Worm (Caenorhabditis elegans) whole organism, late embryonic: ENCODE data around the gene rpb-11.

Experiments
- C08G9.2 ChIP-seq: sonication (generic microtip); optimal IDR thresholded peaks from 2 replicates; lab custom pipeline; 2016; ENCODE audit warnings: mild to moderate bottlenecking, missing genetic modification characterization, moderate library complexity, missing compliant biosample characterization
- C38D4.7 ChIP-seq: fragments of 200-800 bp; sonication (Bioruptor generic); optimal IDR thresholded peaks from 2 replicates; lab custom pipeline; 2018; ENCODE audit warnings: mild to moderate bottlenecking, missing genetic modification characterization, moderate library complexity, missing compliant biosample characterization
- K02D7.2 ChIP-seq: sonication (generic microtip); optimal IDR thresholded peaks from 2 replicates; lab custom pipeline; 2017; ENCODE audit warnings: mild to moderate bottlenecking, missing genetic modification characterization, missing compliant biosample characterization
- Y22D7AL.16 ChIP-seq: sonication (generic microtip); optimal IDR thresholded peaks from 2 replicates; lab custom pipeline; 2016; ENCODE audit warnings: missing genetic modification characterization, missing compliant biosample characterization
- ahr-1 ChIP-seq: sonication (generic microtip); optimal IDR thresholded peaks from 2 replicates; lab custom pipeline; 2016; ENCODE audit warnings: missing genetic modification characterization, missing compliant biosample characterization
- ama-1 ChIP-seq: fragments of 150-350 bp; optimal IDR thresholded peaks from 2 replicates; lab custom pipeline; 2014
- ceh-14 ChIP-seq: sonication (generic microtip); optimal IDR thresholded peaks from 2 replicates; lab custom pipeline; 2016; ENCODE audit warnings: missing genotype, missing genetic modification characterization, missing compliant biosample characterization
- ceh-18 ChIP-seq: sonication (generic microtip); optimal IDR thresholded peaks from 2 replicates; lab custom pipeline; 2016; ENCODE audit warnings: missing genetic modification characterization, missing compliant biosample characterization
- ceh-19 ChIP-seq: fragments of 200-800 bp; sonication (Bioruptor generic); optimal IDR thresholded peaks from 2 replicates; lab custom pipeline; 2018; ENCODE audit warnings: mild to moderate bottlenecking, missing genetic modification characterization, missing compliant biosample characterization
- ceh-2 ChIP-seq: sonication (generic microtip); optimal IDR thresholded peaks from 2 replicates; lab custom pipeline; 2016; ENCODE audit warnings: missing genotype, missing genetic modification characterization, missing compliant biosample characterization
- ceh-22 ChIP-seq: sonication (generic microtip); optimal IDR thresholded peaks from 2 replicates; lab custom pipeline; 2017; ENCODE audit warnings: missing biosample characterization, missing genetic modification characterization
- ceh-24 ChIP-seq: sonication (generic microtip); optimal IDR thresholded peaks from 2 replicates; lab custom pipeline; 2016; ENCODE audit warnings: mild to moderate bottlenecking, missing genetic modification characterization, missing compliant biosample characterization
- ceh-30 ChIP-seq: fragments of 150-350 bp; optimal IDR thresholded peaks from 2 replicates; lab custom pipeline; 2014; ENCODE audit warnings: missing biosample characterization, missing genetic modification characterization
- ceh-31 ChIP-seq: sonication (generic microtip); optimal IDR thresholded peaks from 2 replicates; lab custom pipeline; 2016; ENCODE audit warnings: missing genetic modification characterization, missing compliant biosample characterization
- ceh-34 ChIP-seq: sonication (generic microtip); optimal IDR thresholded peaks from 2 replicates; lab custom pipeline; 2016; ENCODE audit warnings: mild to moderate bottlenecking, missing genetic modification characterization, missing compliant biosample characterization
- ceh-45 ChIP-seq: fragments of 200-800 bp; sonication (Bioruptor generic); IDR thresholded peaks from 2 replicates; pipeline ENCODE4 v1.3.6; 2022; ENCODE audit warnings: missing genetic modification reagents, missing genetic modification characterization, missing compliant biosample characterization
- ceh-48 ChIP-seq: sonication (generic microtip); optimal IDR thresholded peaks from 2 replicates; lab custom pipeline; 2016; ENCODE audit warnings: missing genetic modification characterization, inconsistent platforms, missing compliant biosample characterization
- ceh-6 ChIP-seq: fragments of 200-800 bp; sonication (Bioruptor generic); optimal IDR thresholded peaks from 2 replicates; lab custom pipeline; 2018; ENCODE audit warnings: mild to moderate bottlenecking, missing genetic modification characterization, missing compliant biosample characterization
- ceh-9 ChIP-seq: sonication (generic microtip); optimal IDR thresholded peaks from 2 replicates; lab custom pipeline; 2016; ENCODE audit warnings: mild to moderate bottlenecking, missing genetic modification characterization, inconsistent platforms, missing compliant biosample characterization
- che-1 ChIP-seq: sonication (generic microtip); optimal IDR thresholded peaks from 2 replicates; lab custom pipeline; 2016; ENCODE audit warnings: mild to moderate bottlenecking, missing genetic modification characterization, missing compliant biosample characterization
- dmd-4 ChIP-seq: sonication (generic microtip); optimal IDR thresholded peaks from 2 replicates; lab custom pipeline; 2016; ENCODE audit warnings: borderline replicate concordance, missing genetic modification characterization, missing compliant biosample characterization
- dve-1 ChIP-seq: sonication (generic microtip); optimal IDR thresholded peaks from 2 replicates; lab custom pipeline; 2017; ENCODE audit warnings: antibody characterized with exemption, mild to moderate bottlenecking, missing genetic modification characterization, missing compliant biosample characterization
- elt-4 ChIP-seq: sonication (generic microtip); optimal IDR thresholded peaks from 2 replicates; lab custom pipeline; 2016; ENCODE audit warnings: missing genetic modification characterization, missing compliant biosample characterization
- fax-1 ChIP-seq: sonication (generic microtip); optimal IDR thresholded peaks from 2 replicates; lab custom pipeline; 2016; ENCODE audit warnings: missing genotype, missing genetic modification characterization, missing compliant biosample characterization
- fkh-10 ChIP-seq: fragments of 150-350 bp; optimal IDR thresholded peaks from 2 replicates; lab custom pipeline; 2014; ENCODE audit warnings: missing biosample characterization, missing genetic modification reagents, missing genetic modification characterization
- fkh-6 ChIP-seq: sonication (generic microtip); optimal IDR thresholded peaks from 2 replicates; lab custom pipeline; 2016; ENCODE audit warnings: missing genetic modification characterization, missing compliant biosample characterization
- gmeb-2 ChIP-seq: sonication (generic microtip); optimal IDR thresholded peaks from 2 replicates; lab custom pipeline; 2016; ENCODE audit warnings: missing genetic modification characterization, inconsistent platforms, missing compliant biosample characterization
- hlh-13 ChIP-seq: fragments of 200-800 bp; sonication (Bioruptor generic); optimal IDR thresholded peaks from 2 replicates; lab custom pipeline; 2018; ENCODE audit warnings: mild to moderate bottlenecking, missing genetic modification characterization, missing compliant biosample characterization
- hlh-30 ChIP-seq: sonication (generic microtip); optimal IDR thresholded peaks from 2 replicates; lab custom pipeline; 2017; ENCODE audit warnings: antibody characterized with exemption, missing genetic modification characterization, missing compliant biosample characterization; ENCODE audit not compliant: insufficient read depth
- hlh-6 ChIP-seq: sonication (generic microtip); optimal IDR thresholded peaks from 2 replicates; lab custom pipeline; 2016; ENCODE audit warnings: missing genotype, missing genetic modification characterization, missing compliant biosample characterization
- hlh-8 ChIP-seq: sonication (generic microtip); optimal IDR thresholded peaks from 2 replicates; lab custom pipeline; 2016; ENCODE audit warnings: missing genotype, missing genetic modification characterization, missing compliant biosample characterization
- lim-6 ChIP-seq: sonication (generic microtip); optimal IDR thresholded peaks from 2 replicates; lab custom pipeline; 2016; ENCODE audit warnings: missing genetic modification characterization, missing compliant biosample characterization
- lin-11 ChIP-seq: fragments of 200-800 bp; sonication (Bioruptor generic); optimal IDR thresholded peaks from 2 replicates; lab custom pipeline; 2018; ENCODE audit warnings: mild to moderate bottlenecking, missing genetic modification characterization, missing compliant biosample characterization
- madf-2 ChIP-seq: sonication (generic microtip); optimal IDR thresholded peaks from 2 replicates; lab custom pipeline; 2017; ENCODE audit warnings: missing genetic modification characterization, missing compliant biosample characterization
- mec-3 ChIP-seq: sonication (generic microtip); optimal IDR thresholded peaks from 2 replicates; lab custom pipeline; 2016; ENCODE audit warnings: borderline replicate concordance, missing genetic modification characterization, missing compliant biosample characterization
- nhr-11 ChIP-seq: fragments of 150-350 bp; optimal IDR thresholded peaks from 2 replicates; lab custom pipeline; 2014; ENCODE audit warnings: missing biosample characterization, missing genetic modification characterization
- nhr-232 ChIP-seq: sonication (generic microtip); optimal IDR thresholded peaks from 2 replicates; lab custom pipeline; 2016; ENCODE audit warnings: missing genetic modification characterization, missing compliant biosample characterization
- npax-4 ChIP-seq: sonication (generic microtip); optimal IDR thresholded peaks from 2 replicates; lab custom pipeline; 2016; ENCODE audit warnings: missing genetic modification characterization, missing compliant biosample characterization
- odd-2 ChIP-seq: sonication (generic microtip); optimal IDR thresholded peaks from 2 replicates; lab custom pipeline; 2017; ENCODE audit warnings: antibody characterized with exemption, mild to moderate bottlenecking, missing genetic modification characterization, missing compliant biosample characterization
- pat-9 ChIP-seq: fragments of 200-800 bp; sonication (Bioruptor generic); optimal IDR thresholded peaks from 2 replicates; lab custom pipeline; 2018; ENCODE audit warnings: mild to moderate bottlenecking, missing genetic modification characterization, moderate library complexity, missing compliant biosample characterization
- pha-2 ChIP-seq: sonication (generic microtip); optimal IDR thresholded peaks from 2 replicates; lab custom pipeline; 2017; ENCODE audit warnings: mild to moderate bottlenecking, missing genetic modification characterization, missing compliant biosample characterization
- pha-4 ChIP-seq: fragments of 150-350 bp; optimal IDR thresholded peaks from 2 replicates; lab custom pipeline; 2018; ENCODE audit warnings: missing biosample characterization, missing genetic modification reagents, missing genetic modification characterization
- pros-1 ChIP-seq: fragments of 150-350 bp; optimal IDR thresholded peaks from 2 replicates; lab custom pipeline; 2014; ENCODE audit warnings: missing biosample characterization, missing genetic modification reagents, missing genetic modification characterization
- ref-2 ChIP-seq: sonication (generic microtip); optimal IDR thresholded peaks from 2 replicates; lab custom pipeline; 2016; ENCODE audit warnings: missing genetic modification characterization, missing compliant biosample characterization
- rnt-1 ChIP-seq: sonication (generic microtip); optimal IDR thresholded peaks from 2 replicates; lab custom pipeline; 2016; ENCODE audit warnings: missing genetic modification characterization, missing compliant biosample characterization
- sox-4 ChIP-seq: sonication (generic microtip); optimal IDR thresholded peaks from 2 replicates; lab custom pipeline; 2017; ENCODE audit warnings: mild to moderate bottlenecking, missing genetic modification characterization, inconsistent platforms, missing compliant biosample characterization
- syd-9 ChIP-seq: sonication (generic microtip); optimal IDR thresholded peaks from 2 replicates; lab custom pipeline; 2016; ENCODE audit warnings: mild to moderate bottlenecking, missing genetic modification characterization, moderate library complexity, missing compliant biosample characterization
- tbx-7 ChIP-seq: sonication (generic microtip); optimal IDR thresholded peaks from 2 replicates; lab custom pipeline; 2016; ENCODE audit warnings: missing genotype, missing genetic modification characterization, missing compliant biosample characterization
- ttx-3 ChIP-seq: sonication (generic microtip); optimal IDR thresholded peaks from 2 replicates; lab custom pipeline; 2016; ENCODE audit warnings: missing genetic modification reagents, missing genetic modification characterization, missing compliant biosample characterization
- unc-3 ChIP-seq, 2 experiments: fragments of 200-800 bp in 1 of 2; sonication (Bioruptor generic) in 1 of 2; sonication (generic microtip) in 1 of 2; conservative IDR thresholded peaks in 1 of 2; optimal IDR thresholded peaks in 1 of 2; 2 replicates each; pipeline versions ENCODE4 v1.3.6 to Lab custom; 2016 to 2022; ENCODE audit warnings: missing compliant biosample characterization in 2 of 2, missing genetic modification characterization in 2 of 2, missing genetic modification reagents in 1 of 2
- unc-42 ChIP-seq: sonication (generic microtip); optimal IDR thresholded peaks from 2 replicates; lab custom pipeline; 2016; ENCODE audit warnings: missing genotype, missing genetic modification characterization, missing compliant biosample characterization
- unc-55 ChIP-seq: sonication (generic microtip); optimal IDR thresholded peaks from 2 replicates; lab custom pipeline; 2017; ENCODE audit warnings: missing biosample characterization, missing genetic modification reagents, missing genetic modification characterization
- ztf-16 ChIP-seq: sonication (generic microtip); optimal IDR thresholded peaks from 2 replicates; lab custom pipeline; 2017; ENCODE audit warnings: missing genetic modification characterization, missing compliant biosample characterization

The rpb-11 gene

DNA sequence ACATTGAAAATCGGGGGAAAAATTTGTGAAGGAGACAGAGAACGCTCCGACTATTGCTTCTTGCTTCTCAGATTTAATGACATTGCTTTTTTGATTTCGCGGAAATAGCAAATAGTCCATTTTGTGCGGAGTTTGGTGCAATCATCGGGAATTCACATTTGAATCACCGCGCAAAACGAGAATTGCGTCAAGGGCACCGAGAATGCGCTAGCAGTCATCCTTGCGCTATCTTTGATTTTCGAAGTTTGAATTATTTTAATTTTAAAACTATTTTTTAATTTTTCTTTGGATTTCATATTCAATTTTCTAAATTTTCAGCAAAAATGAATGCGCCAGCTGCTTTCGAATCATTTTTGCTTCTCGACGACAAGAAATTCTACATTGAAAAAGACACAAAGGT, at the start of gene rpb-11:
Gene rpb-11, plus strand, starts transcription at position 319 of the 400 bp plus-strand sequence.
- no peak for TF ChIP-seq K02D7.2 (tag; lab: Kevin White, UChicago)
- peak; percentile 56 for TF ChIP-seq ztf-16 (tag; lab: Kevin White, UChicago)
- TF ChIP-seq pat-9 (tag; lab: Kevin White, UChicago) = peak; percentile 33
- no peak for TF ChIP-seq hlh-13 (GFP tag; lab: Kevin White, UChicago)
- no peak for TF ChIP-seq pha-4
- peak; percentile 57 for TF ChIP-seq unc-42 (tag; lab: Kevin White, UChicago)
- peak; percentile 30 for TF ChIP-seq rnt-1 (tag; lab: Kevin White, UChicago)
- TF ChIP-seq ceh-22 (tag; lab: Kevin White, UChicago) = no peak
- no peak for TF ChIP-seq mec-3 (tag; lab: Kevin White, UChicago)
- no peak for TF ChIP-seq nhr-11 (tag; lab: Kevin White, UChicago)
- no peak for TF ChIP-seq odd-2
- TF ChIP-seq ahr-1 (tag; lab: Kevin White, UChicago) = no peak
- peak; percentile 56 for TF ChIP-seq madf-2 (tag; lab: Kevin White, UChicago)
- TF ChIP-seq ceh-48 (tag; lab: Kevin White, UChicago) = no peak
- TF ChIP-seq pros-1 = no peak
- TF ChIP-seq gmeb-2 (tag; lab: Kevin White, UChicago) = peak; percentile 65
- TF ChIP-seq hlh-8 (tag; lab: Kevin White, UChicago) = peak; percentile 50
- TF ChIP-seq ceh-34 (tag; lab: Kevin White, UChicago) = peak; percentile 69
- no peak for TF ChIP-seq C08G9.2 (tag; lab: Kevin White, UChicago)
- peak; percentile 29 for TF ChIP-seq Y22D7AL.16
- peak; percentile 20 for TF ChIP-seq lin-11 (tag; lab: Kevin White, UChicago)
- TF ChIP-seq fax-1 (tag; lab: Kevin White, UChicago) = peak; percentile 75
- TF ChIP-seq lim-6 = no peak
- peak; percentile 33 for TF ChIP-seq C38D4.7
- peak; percentile 32 for TF ChIP-seq fkh-6 (tag; lab: Kevin White, UChicago)
- TF ChIP-seq tbx-7 (tag; lab: Kevin White, UChicago) = no peak
- TF ChIP-seq ceh-6 (GFP tag; lab: Kevin White, UChicago) = peak; percentile 6
- no peak for TF ChIP-seq fkh-10
- TF ChIP-seq ceh-24 (tag; lab: Kevin White, UChicago) = no peak
- no peak for TF ChIP-seq dmd-4
- no peak for TF ChIP-seq elt-4 (tag; lab: Kevin White, UChicago)
- TF ChIP-seq nhr-232 = no peak
- TF ChIP-seq ref-2 = peak; percentile 62
- 0 out of 2 replicates have a peak, but pooled peaks have one; percentile 33 for TF ChIP-seq ceh-45 (GFP tag; lab: Robert Waterston, UW)
- TF ChIP-seq hlh-6 = no peak
- peak; percentile 65 for TF ChIP-seq unc-3 (GFP tag; conservative IDR thresholded peaks at IDR 0.05; lab: Robert Waterston, UW)
- TF ChIP-seq unc-3 (tag; optimal IDR thresholded peaks at IDR 0.05; lab: Kevin White, UChicago) = peak; percentile 44
- peak; percentile 21 for TF ChIP-seq ceh-19 (GFP tag; lab: Kevin White, UChicago)
- TF ChIP-seq pha-2 (tag; lab: Kevin White, UChicago) = peak; percentile 39
- peak; percentile 74 for TF ChIP-seq ceh-14 (tag; lab: Kevin White, UChicago)
- no peak for TF ChIP-seq hlh-30 (tag; lab: Kevin White, UChicago)
- peak; percentile 29 for TF ChIP-seq unc-55
- TF ChIP-seq npax-4 = peak; percentile 42
- TF ChIP-seq ttx-3 (tag; lab: Kevin White, UChicago) = peak; percentile 50
- TF ChIP-seq ceh-2 (tag; lab: Kevin White, UChicago) = peak; percentile 61
- TF ChIP-seq che-1 = no peak
- peak; percentile 1 for TF ChIP-seq syd-9
- TF ChIP-seq ceh-18 (tag; lab: Kevin White, UChicago) = peak; percentile 55
- TF ChIP-seq ceh-9 = no peak
- no peak for TF ChIP-seq ama-1 (lab: Kevin White, UChicago)
- peak; percentile 70 for TF ChIP-seq ceh-31 (tag; lab: Kevin White, UChicago)
- peak; percentile 11 for TF ChIP-seq ceh-30 (tag; lab: Kevin White, UChicago)
- TF ChIP-seq dve-1 = peak; percentile 6
- peak; percentile 48 for TF ChIP-seq sox-4 (tag; lab: Kevin White, UChicago)
